Worm (Caenorhabditis elegans): ENCODE measurements around the gene Y47D7A.12.

DNA sequence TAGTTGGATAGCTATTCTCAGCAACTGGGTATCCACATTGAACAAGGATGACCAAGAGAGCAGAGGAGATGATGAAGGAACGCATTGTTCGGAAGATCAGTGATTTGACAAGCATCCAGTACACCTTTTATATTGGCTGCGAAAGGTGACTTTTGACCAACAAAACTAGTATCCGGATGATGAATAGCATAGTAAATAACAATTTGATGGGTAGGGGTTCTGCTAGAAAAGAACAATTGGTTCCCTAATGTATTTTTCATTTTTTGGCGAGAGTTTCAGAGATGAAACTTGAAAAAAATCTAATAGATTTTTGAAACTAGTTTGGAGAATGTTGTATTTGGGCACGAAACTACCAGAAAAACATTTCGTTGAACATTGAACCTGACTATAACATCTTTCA, 1.3 kb downstream of the Y47D7A.12 start, which contains the start of gene Y47D7A.11:
- TF ChIP-seq tab-1 (GFP tag; IDR thresholded peaks at IDR 0.05) (no peak), klf-2 (GFP tag; conservative IDR thresholded peaks at IDR 0.05) (no peak), cog-1 (tag; optimal IDR thresholded peaks at IDR 0.05) (no peak), med-1 (GFP tag; optimal IDR thresholded peaks at IDR 0.05; ENCODE audit: insufficient read depth) (no peak), ztf-29 (GFP tag; IDR thresholded peaks at IDR 0.05) (no peak), T22C8.4 (GFP tag; IDR thresholded peaks at IDR 0.05) (no peak), ref-1 (GFP tag; conservative IDR thresholded peaks at IDR 0.05) (no peak), ztf-23 (GFP tag; IDR thresholded peaks at IDR 0.05) (no peak), flt-1 (GFP tag; IDR thresholded peaks at IDR 0.05) (no peak)

Data from whole organism, midembryonic.